Worm (Caenorhabditis elegans) whole organism, L4/young adult: Measurements from ENCODE around the gene bas-1.

Experiments
- dao-5 ChIP-seq: sonication (generic microtip); optimal IDR thresholded peaks from 2 replicates; lab custom pipeline; 2016; ENCODE audit warnings: missing genotype, missing genetic modification characterization, moderate library complexity, missing compliant biosample characterization
- him-1 ChIP-seq: sonication (generic microtip); optimal IDR thresholded peaks from 2 replicates; lab custom pipeline; 2016; ENCODE audit warnings: missing genotype, missing genetic modification reagents, missing genetic modification characterization, missing compliant biosample characterization

- TF ChIP-seq him-1 (tag; lab: Kevin White, UChicago): no peak
- no peak for TF ChIP-seq dao-5
These were observed 23.3 kb upstream of the bas-1 start for ce11 chrIII:5588746-5589145.
